Worm (Caenorhabditis elegans): ENCODE measurements around the gene Y9C2UA.1.

The Y9C2UA.1 gene

DNA sequence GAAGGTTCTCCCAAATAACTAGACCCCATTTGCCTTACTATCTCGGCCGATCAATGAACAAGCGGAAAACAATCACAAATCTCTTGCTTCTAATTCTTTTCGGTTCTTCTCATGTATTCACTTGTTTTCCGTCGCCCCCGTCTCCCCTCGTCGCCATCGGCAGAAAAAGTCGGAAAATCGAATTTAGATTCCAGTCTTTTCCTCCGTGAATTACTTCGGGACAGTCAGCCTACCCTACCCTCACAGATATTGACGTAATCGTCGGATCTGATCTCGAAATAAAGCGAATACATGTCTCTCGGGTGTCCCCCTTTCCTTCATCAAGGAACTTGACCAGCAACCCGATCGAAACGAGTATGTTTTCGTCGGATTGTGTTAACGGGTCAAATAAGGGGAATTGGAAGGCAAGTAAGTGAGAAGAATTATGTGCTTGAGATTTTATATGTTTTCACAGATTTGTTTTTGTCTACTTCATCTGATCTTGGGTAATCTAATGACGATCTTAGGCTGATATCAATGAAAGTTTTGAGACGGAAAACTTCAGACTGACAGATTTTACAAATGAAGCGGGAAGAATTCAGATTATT lies 51.2 kb downstream of the Y9C2UA.1 start:
- 0 out of 2 replicates have a peak, but pooled peaks have one; percentile 14 for TF ChIP-seq ceh-40 (GFP tag; IDR thresholded peaks at IDR 0.05)
- no peak for TF ChIP-seq F23B12.7 (tag; optimal IDR thresholded peaks at IDR 0.05; ENCODE audit: insufficient read depth)
- TF ChIP-seq K12H6.12 (tag; optimal IDR thresholded peaks at IDR 0.05) = no peak

DNA sequence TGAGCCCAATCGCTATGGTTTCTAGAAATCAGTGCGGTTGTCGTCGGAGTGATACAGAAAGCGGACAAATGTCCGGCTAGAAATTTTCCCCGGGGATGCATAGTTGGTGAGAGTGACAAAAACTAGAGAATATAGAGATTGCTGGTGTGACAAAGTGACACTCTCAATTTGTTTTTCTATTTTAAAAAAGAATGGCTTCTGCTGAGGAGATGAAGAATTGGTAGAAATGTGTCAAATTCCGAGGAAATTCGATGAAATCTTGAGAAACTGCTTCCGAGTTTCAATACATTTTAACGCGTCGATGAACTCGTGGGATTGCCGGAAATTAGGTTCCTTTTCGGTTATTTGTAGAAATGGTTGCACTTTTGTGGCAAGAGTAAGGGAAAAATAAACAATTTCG lies 54.7 kb downstream of the Y9C2UA.1 start, which contains the start of gene twk-4:
TSS of gene twk-4 (minus strand) at position 101 of the 400 bp plus-strand sequence.
- no peak for TF ChIP-seq F23B12.7 (tag; optimal IDR thresholded peaks at IDR 0.05; ENCODE audit: insufficient read depth)
- TF ChIP-seq Y95B8A.8 (GFP tag; IDR thresholded peaks at IDR 0.05) = no peak
- TF ChIP-seq lsl-1 (GFP tag; optimal IDR thresholded peaks at IDR 0.05) = no peak
- TF ChIP-seq nfyb-1 (GFP tag; IDR thresholded peaks at IDR 0.05) = no peak
- TF ChIP-seq Y53F4B.3 (GFP tag; IDR thresholded peaks at IDR 0.05) = no peak
- no peak for TF ChIP-seq nhr-90 (tag; optimal IDR thresholded peaks at IDR 0.05)
- no peak for TF ChIP-seq K12H6.12 (tag; optimal IDR thresholded peaks at IDR 0.05)
- no peak for TF ChIP-seq chd-7 (tag; optimal IDR thresholded peaks at IDR 0.05)
- TF ChIP-seq ceh-100 (GFP tag; IDR thresholded peaks at IDR 0.05) = no peak
- TF ChIP-seq rcor-1 (GFP tag; IDR thresholded peaks at IDR 0.05) = no peak
